Fruit fly (Drosophila melanogaster) whole organism, embryonic: ENCODE results near the gene CG2972.
A peak's percentile ranks its signal among the peaks of the same experiment; 100 is the strongest.

ENCODE experiments used
- CG10321 ChIP-seq: fragments of 200-800 bp; sonication (Bioruptor generic); IDR thresholded peaks from 2 replicates; pipeline ENCODE4 v1.3.6; 2022; ENCODE audit warnings: missing biosample characterization, missing genetic modification characterization
- CG11504 ChIP-seq: fragments of 200-800 bp; sonication (Bioruptor generic); optimal IDR thresholded peaks from 3 replicates; lab custom pipeline; 2019; ENCODE audit warnings: missing biosample characterization, mild to moderate bottlenecking, missing genetic modification characterization, moderate library complexity
- CG13287 ChIP-seq: fragments of 200-800 bp; sonication (Bioruptor generic); IDR thresholded peaks from 2 replicates; pipeline ENCODE4 v1.3.6; 2022; ENCODE audit warnings: missing biosample characterization, missing genetic modification characterization; ENCODE audit not compliant: partially characterized antibody
- CG14441 ChIP-seq: fragments of 200-800 bp; sonication (Bioruptor generic); IDR thresholded peaks from 2 replicates; pipeline ENCODE4 v1.3.6; 2022; ENCODE audit warnings: missing biosample characterization, missing genetic modification characterization
- CG15696 ChIP-seq: fragments of 200-800 bp; sonication (Bioruptor generic); optimal IDR thresholded peaks from 2 replicates; lab custom pipeline; 2019; ENCODE audit warnings: missing biosample characterization, mild to moderate bottlenecking, missing genetic modification characterization, moderate library complexity
- CG16863 ChIP-seq: fragments of 200-800 bp; sonication (Bioruptor generic); optimal IDR thresholded peaks from 3 replicates; lab custom pipeline; 2016; ENCODE audit warnings: missing biosample characterization, missing genetic modification characterization
- CG17385 ChIP-seq: fragments of 200-800 bp; sonication (Bioruptor generic); optimal IDR thresholded peaks from 3 replicates; lab custom pipeline; 2018; ENCODE audit warnings: missing biosample characterization, mild to moderate bottlenecking, missing genetic modification characterization
- CG18476 ChIP-seq: fragments of 200-800 bp; sonication (Bioruptor generic); optimal IDR thresholded peaks from 2 replicates; lab custom pipeline; 2016; ENCODE audit warnings: missing biosample characterization, mild to moderate bottlenecking, missing genetic modification characterization
- CG18599 ChIP-seq: fragments of 200-800 bp; sonication (Bioruptor generic); optimal IDR thresholded peaks from 3 replicates; lab custom pipeline; 2017; ENCODE audit warnings: missing biosample characterization, missing genetic modification characterization, mild to moderate bottlenecking, moderate library complexity, missing genetic modification reagents
- CG2199 ChIP-seq: fragments of 200-800 bp; sonication (Bioruptor generic); IDR thresholded peaks from 3 replicates; pipeline ENCODE4 v1.3.6; 2022; ENCODE audit warnings: missing biosample characterization, missing genetic modification characterization
- CG2678 ChIP-seq: fragments of 200-800 bp; sonication (Bioruptor generic); optimal IDR thresholded peaks from 3 replicates; lab custom pipeline; 2019; ENCODE audit warnings: missing biosample characterization, mild to moderate bottlenecking, missing genetic modification characterization, moderate library complexity
- CG7839 ChIP-seq: fragments of 200-800 bp; sonication (Bioruptor generic); optimal IDR thresholded peaks from 3 replicates; lab custom pipeline; 2018; ENCODE audit warnings: missing biosample characterization, mild to moderate bottlenecking, missing genetic modification characterization, moderate library complexity
- CG8290 ChIP-seq, 3 experiments: fragments of 200-800 bp; sonication (Bioruptor generic); optimal IDR thresholded peaks; 2 replicates each; lab custom pipeline; 2016 to 2019; ENCODE audit warnings: missing biosample characterization in 3 of 3, missing genetic modification characterization in 3 of 3, mild to moderate bottlenecking in 2 of 3, moderate library complexity in 1 of 3
- CHES-1-like ChIP-seq: fragments of 200-800 bp; sonication (Bioruptor generic); optimal IDR thresholded peaks from 2 replicates; lab custom pipeline; 2016; ENCODE audit warnings: missing biosample characterization, missing genetic modification characterization
- D ChIP-seq, 2 experiments: fragments of 200-800 bp in 1 of 2; fragments of >200 bp in 1 of 2; sonication (Bioruptor generic) in 1 of 2; optimal IDR thresholded peaks; 2 replicates in 1 of 2; 3 replicates in 1 of 2; lab custom pipeline; 2017; ENCODE audit warnings: mild to moderate bottlenecking in 1 of 2, missing biosample characterization in 1 of 2, missing genetic modification characterization in 1 of 2, missing genetic modification reagents in 1 of 2
- D19B ChIP-seq: fragments of 200-800 bp; sonication (Bioruptor generic); optimal IDR thresholded peaks from 2 replicates; lab custom pipeline; 2017; ENCODE audit warnings: missing biosample characterization, mild to moderate bottlenecking, missing genetic modification characterization
- Doc3 ChIP-seq: fragments of 200-800 bp; sonication (Bioruptor generic); IDR thresholded peaks from 3 replicates; pipeline ENCODE4 v1.3.6; 2022; ENCODE audit warnings: missing biosample characterization, missing genetic modification characterization; ENCODE audit not compliant: partially characterized antibody
- Drgx ChIP-seq: fragments of 200-800 bp; sonication (Bioruptor generic); IDR thresholded peaks from 2 replicates; pipeline ENCODE4 v1.3.6; 2022; ENCODE audit warnings: missing biosample characterization, missing genetic modification characterization
- Ets65A ChIP-seq: fragments of 200-800 bp; sonication (Bioruptor generic); peaks from one replicate; lab custom pipeline; 2016; ENCODE audit warnings: missing biosample characterization, missing genetic modification characterization
- HLH54F ChIP-seq: fragments of 200-800 bp; sonication (Bioruptor generic); optimal IDR thresholded peaks from 3 replicates; lab custom pipeline; 2016; ENCODE audit warnings: missing biosample characterization, missing genetic modification characterization
- Opbp ChIP-seq: fragments of 200-800 bp; sonication (Bioruptor generic); IDR thresholded peaks from 3 replicates; pipeline ENCODE4 v1.3.6; 2022; ENCODE audit warnings: missing biosample characterization, missing genetic modification characterization; ENCODE audit not compliant: partially characterized antibody
- Ptx1 ChIP-seq: fragments of 200-800 bp; sonication (Bioruptor generic); IDR thresholded peaks from 2 replicates; pipeline ENCODE4 v1.3.6; 2022; ENCODE audit warnings: missing biosample characterization, missing genetic modification characterization
- Rfx ChIP-seq: fragments of 200-800 bp; sonication (Bioruptor generic); IDR thresholded peaks from 2 replicates; pipeline ENCODE4 v1.3.6; 2022; ENCODE audit warnings: missing biosample characterization, missing genetic modification characterization
- bab2 ChIP-seq: fragments of 200-800 bp; sonication (Bioruptor generic); optimal IDR thresholded peaks from 2 replicates; lab custom pipeline; 2016; ENCODE audit warnings: missing biosample characterization, missing genetic modification characterization
- bsh ChIP-seq, 2 experiments: fragments of 200-800 bp; sonication (Bioruptor generic); optimal IDR thresholded peaks; 2 replicates each; lab custom pipeline; 2017 to 2018; ENCODE audit warnings: mild to moderate bottlenecking in 2 of 2, missing biosample characterization in 2 of 2, missing genetic modification characterization in 2 of 2, moderate library complexity in 1 of 2
- caup ChIP-seq: fragments of 200-800 bp; sonication (Bioruptor generic); optimal IDR thresholded peaks from 3 replicates; lab custom pipeline; 2017; ENCODE audit warnings: missing biosample characterization, mild to moderate bottlenecking, missing genetic modification characterization, moderate library complexity; ENCODE audit not compliant: severe bottlenecking
- cg ChIP-seq: fragments of 200-800 bp; sonication (Bioruptor generic); optimal IDR thresholded peaks from 3 replicates; lab custom pipeline; 2019; ENCODE audit warnings: missing biosample characterization, mild to moderate bottlenecking, missing genetic modification characterization, moderate library complexity
- chn ChIP-seq: fragments of 200-800 bp; sonication (Bioruptor generic); optimal IDR thresholded peaks from 2 replicates; lab custom pipeline; 2016; ENCODE audit warnings: missing biosample characterization, missing genetic modification characterization
- dan ChIP-seq: fragments of 200-800 bp; sonication (Bioruptor generic); IDR thresholded peaks from 2 replicates; pipeline ENCODE4 v1.3.6; 2022; ENCODE audit warnings: missing biosample characterization, missing genetic modification characterization
- dmrt99B ChIP-seq: fragments of 200-800 bp; sonication (Bioruptor generic); optimal IDR thresholded peaks from 2 replicates; lab custom pipeline; 2018; ENCODE audit warnings: missing biosample characterization, mild to moderate bottlenecking, missing genetic modification characterization, moderate library complexity
- dysf ChIP-seq: fragments of 200-800 bp; sonication (Bioruptor generic); IDR thresholded peaks from 3 replicates; pipeline ENCODE4 v1.3.6; 2022; ENCODE audit warnings: missing biosample characterization, missing genetic modification characterization
- grau ChIP-seq: fragments of 200-800 bp; optimal IDR thresholded peaks from 3 replicates; lab custom pipeline; 2019; ENCODE audit warnings: missing biosample characterization, mild to moderate bottlenecking, missing genetic modification characterization, moderate library complexity
- hb ChIP-seq: fragments of 200-800 bp; sonication (Bioruptor generic); IDR thresholded peaks from 3 replicates; pipeline ENCODE4 v1.3.6; 2022; ENCODE audit warnings: missing biosample characterization, missing genetic modification characterization; ENCODE audit not compliant: partially characterized antibody
- jigr1 ChIP-seq: fragments of 200-800 bp; sonication (Bioruptor generic); IDR thresholded peaks from 3 replicates; pipeline ENCODE4 v1.3.6; 2022; ENCODE audit warnings: missing biosample characterization, missing genetic modification characterization
- lbe ChIP-seq: fragments of 200-800 bp; sonication (Bioruptor generic); optimal IDR thresholded peaks from 2 replicates; lab custom pipeline; 2016; ENCODE audit warnings: missing biosample characterization, mild to moderate bottlenecking, missing genetic modification characterization
- luna ChIP-seq: fragments of 200-800 bp; sonication (Bioruptor generic); optimal IDR thresholded peaks from 2 replicates; lab custom pipeline; 2016; ENCODE audit warnings: missing biosample characterization, missing genetic modification characterization
- nom ChIP-seq: fragments of 200-800 bp; sonication (Bioruptor generic); optimal IDR thresholded peaks from 2 replicates; lab custom pipeline; 2017; ENCODE audit warnings: missing biosample characterization, missing genetic modification characterization, mild to moderate bottlenecking, moderate library complexity, missing genetic modification reagents
- pho ChIP-seq: fragments of 200-800 bp; sonication (Bioruptor generic); optimal IDR thresholded peaks from 2 replicates; lab custom pipeline; 2016; ENCODE audit warnings: missing biosample characterization, missing genetic modification characterization
- pnt ChIP-seq: fragments of 200-800 bp; sonication (Bioruptor generic); optimal IDR thresholded peaks from 3 replicates; lab custom pipeline; 2016; ENCODE audit warnings: missing biosample characterization, missing genetic modification characterization
- sc ChIP-seq, 3 experiments: fragments of >200 bp in 2 of 3; fragments of 200-800 bp in 1 of 3; sonication (Bioruptor generic) in 1 of 3; optimal IDR thresholded peaks; 2 replicates in 2 of 3; 3 replicates in 1 of 3; lab custom pipeline; 2017; ENCODE audit warnings: mild to moderate bottlenecking in 1 of 3, missing biosample characterization in 1 of 3, missing genetic modification characterization in 1 of 3, missing genetic modification reagents in 1 of 3
- seq ChIP-seq: fragments of 200-800 bp; sonication (Bioruptor generic); IDR thresholded peaks from 2 replicates; pipeline ENCODE4 v1.3.6; 2022; ENCODE audit warnings: missing biosample characterization, missing genetic modification characterization
- ssp ChIP-seq: fragments of 200-800 bp; sonication (Bioruptor generic); IDR thresholded peaks from 2 replicates; pipeline ENCODE4 v1.3.6; 2022; ENCODE audit warnings: missing biosample characterization, missing genetic modification characterization
- tna ChIP-seq: fragments of 200-800 bp; sonication (Bioruptor generic); IDR thresholded peaks from 2 replicates; pipeline ENCODE4 v1.3.6; 2022; ENCODE audit warnings: missing biosample characterization, missing genetic modification characterization; ENCODE audit not compliant: partially characterized antibody

The CG2972 gene

DNA sequence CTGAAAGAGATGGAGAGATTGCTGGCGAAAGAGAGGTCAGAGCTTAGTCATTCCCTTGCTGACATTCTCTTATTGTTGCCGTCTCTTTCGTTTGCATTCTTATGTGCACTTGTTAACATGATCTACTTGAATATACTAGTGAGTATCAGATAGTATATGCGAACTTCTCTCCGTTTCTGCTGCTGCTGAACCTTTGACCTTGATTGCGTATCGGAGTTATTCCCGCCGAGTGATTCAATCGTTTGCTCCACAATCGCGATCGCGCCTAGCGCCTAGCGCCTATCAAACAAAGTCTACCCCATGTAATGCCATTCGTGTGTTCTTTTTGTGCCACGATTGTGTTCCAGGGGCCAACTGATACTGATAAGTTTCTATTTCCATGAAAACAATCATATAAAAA, 6.2 kb downstream of the CG2972 start (continued):
- TF ChIP-seq HLH54F (GFP tag; lab: Kevin White, UChicago) (no peak), CG2199 (GFP tag; lab: Robert Waterston, UW) (0 out of 3 replicates have a peak, but pooled peaks have one; percentile 67), tna (0 out of 2 replicates have a peak, but pooled peaks have one; percentile 21), luna (GFP tag; lab: Kevin White, UChicago) (no peak), CG10321 (no peak), chn (no peak), CG18476 (no peak), pho (GFP tag; lab: Kevin White, UChicago) (no peak), Opbp (GFP tag; lab: Robert Waterston, UW) (no peak), dan (GFP tag; lab: Robert Waterston, UW) (no peak)
- TF ChIP-seq, all 482 proteins: peak for 9

DNA sequence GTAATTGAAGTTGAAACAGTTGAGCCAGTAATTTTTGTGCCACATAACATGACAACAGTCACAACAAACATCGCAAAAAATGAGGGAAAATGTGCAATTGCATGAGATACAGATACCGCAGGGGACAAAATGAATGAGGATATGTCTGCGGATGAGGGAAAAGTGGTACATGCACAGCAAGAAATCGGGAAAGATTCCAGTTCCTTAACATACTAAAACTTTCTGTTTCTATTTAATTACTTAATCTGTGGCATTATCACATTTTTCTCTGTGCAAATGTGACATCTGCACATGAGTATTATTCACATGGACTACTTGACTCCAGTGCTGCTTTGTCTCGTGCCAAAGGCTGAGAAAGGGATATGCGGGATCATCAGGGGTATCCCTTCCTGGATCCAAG, 9.8 kb downstream of the CG2972 start:
- TF ChIP-seq pnt (GFP tag; lab: Kevin White, UChicago) (no peak), CG13287 (GFP tag; lab: Robert Waterston, UW) (no peak), Doc3 (no peak), CG16863 (GFP tag; lab: Kevin White, UChicago) (no peak), hb (GFP tag; lab: Robert Waterston, UW) (no peak), CG2199 (GFP tag; lab: Robert Waterston, UW) (no peak)
- TF ChIP-seq, all 482 proteins: peak for 0

DNA sequence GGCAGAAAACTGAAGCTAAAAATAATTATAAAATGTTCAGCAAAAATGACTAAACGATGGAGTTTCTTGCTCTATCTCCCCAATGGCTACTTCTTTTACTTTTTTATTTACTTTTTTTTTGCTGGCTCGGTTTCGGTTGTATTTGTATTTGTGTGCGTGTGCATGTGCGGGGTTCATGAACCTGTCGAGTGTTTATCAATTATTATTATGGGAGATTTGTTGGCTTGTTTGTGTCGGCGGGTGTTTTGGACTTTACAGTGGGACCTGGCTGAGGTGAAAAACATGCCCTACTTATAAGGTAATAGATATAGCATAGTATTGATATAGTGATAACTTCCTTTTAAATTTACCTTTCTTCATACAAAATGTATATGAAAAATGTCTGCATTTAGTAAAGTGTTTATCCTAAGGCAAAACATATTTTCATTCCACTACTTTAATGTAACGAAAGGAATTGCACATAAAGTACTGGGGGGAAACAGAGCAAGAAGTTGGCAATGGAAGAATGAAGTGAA, 20.7 kb downstream of the CG2972 start:
- TF ChIP-seq lbe (GFP tag; lab: Kevin White, UChicago), result peak; percentile 13
- TF ChIP-seq seq (GFP tag; lab: Robert Waterston, UW), result no peak
- no peak for TF ChIP-seq bab2 (GFP tag; lab: Kevin White, UChicago)
- no peak for TF ChIP-seq D19B (GFP tag; lab: Kevin White, UChicago)
- 0 out of 2 replicates have a peak, but pooled peaks have one; percentile 9 for TF ChIP-seq Ptx1
- TF ChIP-seq cg, result peak; percentile 13
- peak; percentile 48; the same call in 1 of the 2 replicates for TF ChIP-seq Drgx (GFP tag; lab: Robert Waterston, UW)
- TF ChIP-seq grau (tag; lab: Kevin White, UChicago), result peak; percentile 68
- TF ChIP-seq, all 482 proteins: peak for 5

DNA sequence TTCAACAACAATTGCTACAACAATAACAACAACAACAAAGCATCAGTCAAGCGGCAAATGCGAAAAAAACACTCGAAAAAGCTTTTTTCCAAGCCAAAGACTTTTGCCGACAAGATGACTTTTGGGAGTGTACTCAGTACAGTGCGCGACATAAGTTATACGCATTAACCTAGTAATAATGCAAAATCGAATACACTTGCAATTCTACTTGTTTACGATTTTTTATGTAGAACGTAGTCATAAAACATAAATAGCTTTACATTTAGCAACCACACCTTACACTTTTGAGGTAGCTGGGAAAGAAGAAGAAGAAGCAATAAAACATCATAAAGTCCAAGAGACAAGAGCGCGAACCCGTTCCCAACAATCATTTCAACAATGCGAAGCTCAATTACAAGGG, 21.5 kb downstream of the CG2972 start:
- TF ChIP-seq sc (optimal IDR thresholded peaks at IDR 0.05; lab: Kevin White, UChicago), result no peak
- no peak for TF ChIP-seq sc (GFP tag; optimal IDR thresholded peaks at IDR 0.05; lab: Kevin White, UChicago)
- TF ChIP-seq CHES-1-like, result no peak
- TF ChIP-seq Drgx (GFP tag; lab: Robert Waterston, UW), result peak; percentile 79
- no peak for TF ChIP-seq Ets65A
- peak; percentile 34 for TF ChIP-seq CG11504
- peak; percentile 56 for TF ChIP-seq dysf
- TF ChIP-seq dmrt99B (tag; lab: Kevin White, UChicago), result peak; percentile 22
- TF ChIP-seq caup (GFP tag; lab: Kevin White, UChicago), result no peak
- peak; percentile 0 for TF ChIP-seq CG7839
- TF ChIP-seq lbe (GFP tag; lab: Kevin White, UChicago), result peak; percentile 41
- TF ChIP-seq nom (GFP tag; lab: Kevin White, UChicago), result peak; percentile 3
- no peak for TF ChIP-seq ssp
- TF ChIP-seq CG8290 (GFP tag; optimal IDR thresholded peaks at IDR 0.05; lab: Kevin White, UChicago), result no peak
- TF ChIP-seq CG8290 (tag; optimal IDR thresholded peaks at IDR 0.05; lab: Kevin White, UChicago), result peak in 1 of 2 experiments; percentile 50
- peak; percentile 36; the same call in 1 of the 2 replicates for TF ChIP-seq Rfx
- peak; percentile 8 for TF ChIP-seq CG2678 (tag; lab: Kevin White, UChicago)
- TF ChIP-seq CG18599 (GFP tag; lab: Kevin White, UChicago), result peak; percentile 8
- peak; percentile 27 for TF ChIP-seq CG17385 (GFP tag; lab: Kevin White, UChicago)
- peak; percentile 26; the same call in 1 of the 3 replicates for TF ChIP-seq jigr1
- TF ChIP-seq CG14441 (GFP tag; lab: Robert Waterston, UW), result 0 out of 2 replicates have a peak, but pooled peaks have one; percentile 5
- no peak for TF ChIP-seq CG15696 (tag; lab: Kevin White, UChicago)
- no peak for TF ChIP-seq D (optimal IDR thresholded peaks at IDR 0.05; lab: Kevin White, UChicago)
- TF ChIP-seq D (GFP tag; optimal IDR thresholded peaks at IDR 0.05; lab: Kevin White, UChicago), result peak; percentile 7
- TF ChIP-seq bsh (GFP tag; optimal IDR thresholded peaks at IDR 0.05; lab: Kevin White, UChicago), result no peak
